Fruit fly (Drosophila melanogaster) whole organism, pupa: Measurements from ENCODE around the gene CG33795.
A peak's percentile ranks its signal among the peaks of the same experiment; 100 is the strongest.

Experiments
- CG10348 ChIP-seq: fragments of 200-800 bp; sonication (Bioruptor generic); IDR thresholded peaks from 2 replicates; pipeline ENCODE4 v1.3.6; 2022; ENCODE audit warnings: missing biosample characterization, missing genetic modification characterization
- CG12605 ChIP-seq: fragments of 200-800 bp; sonication (Bioruptor generic); IDR thresholded peaks from 2 replicates; pipeline ENCODE4 v1.3.6; 2022; ENCODE audit warnings: missing biosample characterization, missing genetic modification characterization
- CG13204 ChIP-seq: fragments of 200-800 bp; sonication (Bioruptor generic); optimal IDR thresholded peaks from 2 replicates; lab custom pipeline; 2018; ENCODE audit warnings: missing biosample characterization, mild to moderate bottlenecking, missing genetic modification characterization, moderate library complexity
- CG14655 ChIP-seq: fragments of 200-800 bp; sonication (Bioruptor generic); optimal IDR thresholded peaks from 3 replicates; lab custom pipeline; 2017; ENCODE audit warnings: mild to moderate bottlenecking, missing biosample characterization, missing genetic modification reagents, missing genetic modification characterization
- CG15710 ChIP-seq: fragments of 200-800 bp; sonication (Bioruptor generic); optimal IDR thresholded peaks from 2 replicates; lab custom pipeline; 2018; ENCODE audit warnings: missing biosample characterization, mild to moderate bottlenecking, missing genetic modification characterization, moderate library complexity
- CG17806 ChIP-seq: fragments of 200-800 bp; sonication (Bioruptor generic); optimal IDR thresholded peaks from 2 replicates; lab custom pipeline; 2018; ENCODE audit warnings: missing biosample characterization, mild to moderate bottlenecking, missing genetic modification characterization, moderate library complexity
- CG32121 ChIP-seq: fragments of 200-800 bp; sonication (Bioruptor generic); IDR thresholded peaks from 2 replicates; pipeline ENCODE4 v1.3.6; 2022; ENCODE audit warnings: missing biosample characterization, missing genetic modification characterization
- CG34367 ChIP-seq: fragments of 200-800 bp; sonication (Bioruptor generic); optimal IDR thresholded peaks from 2 replicates; lab custom pipeline; 2018; ENCODE audit warnings: missing biosample characterization, mild to moderate bottlenecking, missing genetic modification characterization
- CG4496 ChIP-seq: fragments of 200-800 bp; sonication (Bioruptor generic); IDR thresholded peaks from 3 replicates; pipeline ENCODE4 v1.3.6; 2022; ENCODE audit warnings: missing biosample characterization, missing genetic modification characterization
- CG8159 ChIP-seq: fragments of 200-800 bp; sonication (Bioruptor generic); optimal IDR thresholded peaks from 3 replicates; lab custom pipeline; 2018; ENCODE audit warnings: missing biosample characterization, mild to moderate bottlenecking, missing genetic modification characterization, moderate library complexity
- CG8301 ChIP-seq: fragments of 200-800 bp; sonication (Bioruptor generic); optimal IDR thresholded peaks from 2 replicates; lab custom pipeline; 2018; ENCODE audit warnings: missing biosample characterization, mild to moderate bottlenecking, missing genetic modification characterization
- CG9948 ChIP-seq: fragments of 200-800 bp; sonication (Bioruptor generic); optimal IDR thresholded peaks from 2 replicates; lab custom pipeline; 2018; ENCODE audit warnings: missing biosample characterization, mild to moderate bottlenecking, missing genetic modification characterization, moderate library complexity
- D1 ChIP-seq: fragments of 200-800 bp; sonication (Bioruptor generic); optimal IDR thresholded peaks from 2 replicates; lab custom pipeline; 2018; ENCODE audit warnings: missing biosample characterization, mild to moderate bottlenecking, missing genetic modification characterization, moderate library complexity
- EcR ChIP-seq: fragments of 200-800 bp; sonication (Bioruptor generic); optimal IDR thresholded peaks from 3 replicates; lab custom pipeline; 2019; ENCODE audit warnings: missing biosample characterization, missing genetic modification characterization, mild to moderate bottlenecking, moderate library complexity, missing genetic modification reagents
- Ets98B ChIP-seq: fragments of 200-800 bp; sonication (Bioruptor generic); IDR thresholded peaks from 2 replicates; pipeline ENCODE4 v1.3.6; 2022; ENCODE audit warnings: missing biosample characterization, missing genetic modification characterization
- Pif1A ChIP-seq: fragments of 200-800 bp; sonication (Bioruptor generic); optimal IDR thresholded peaks from 3 replicates; lab custom pipeline; 2016; ENCODE audit warnings: missing biosample characterization, missing genetic modification characterization
- Pif1B ChIP-seq: fragments of 200-800 bp; sonication (Bioruptor generic); optimal IDR thresholded peaks from 3 replicates; lab custom pipeline; 2016; ENCODE audit warnings: missing biosample characterization, missing genetic modification characterization
- Snoo ChIP-seq: fragments of 200-800 bp; sonication (Bioruptor generic); optimal IDR thresholded peaks from 3 replicates; lab custom pipeline; 2017; ENCODE audit warnings: missing biosample characterization, mild to moderate bottlenecking, missing genetic modification characterization, inconsistent platforms
- fd96Ca ChIP-seq: fragments of 200-800 bp; sonication (Bioruptor generic); IDR thresholded peaks from 3 replicates; pipeline ENCODE4 v1.3.6; 2022; ENCODE audit warnings: missing biosample characterization, missing genetic modification characterization
- gl ChIP-seq: fragments of 200-800 bp; sonication (Bioruptor generic); optimal IDR thresholded peaks from 2 replicates; lab custom pipeline; 2018; ENCODE audit warnings: missing biosample characterization, mild to moderate bottlenecking, missing genetic modification characterization
- rn ChIP-seq: fragments of 200-800 bp; sonication (Bioruptor generic); IDR thresholded peaks from 2 replicates; pipeline ENCODE4 v1.3.6; 2022; ENCODE audit warnings: missing biosample characterization, missing genetic modification characterization

CG33795 gene

DNA sequence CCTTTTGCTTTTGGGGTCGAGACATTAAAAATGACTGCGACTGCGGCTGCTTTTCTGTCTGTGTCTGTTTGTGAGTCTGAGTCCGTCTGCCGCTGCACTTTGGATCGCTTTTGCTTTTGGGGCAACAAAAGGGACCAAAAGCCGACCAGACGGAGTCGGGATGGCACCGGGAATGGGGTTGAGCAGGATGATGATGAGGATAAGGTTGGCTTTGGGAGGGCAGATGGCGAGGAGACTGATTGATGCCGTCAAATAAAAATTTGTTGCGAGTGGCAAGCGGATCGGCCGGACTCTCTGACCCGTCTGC is 18.7 kb upstream of the CG33795 start:
- 0 out of 3 replicates have a peak, but pooled peaks have one; percentile 15 for TF ChIP-seq fd96Ca (GFP tag; lab: Robert Waterston, UW)
- TF ChIP-seq rn (GFP tag; lab: Robert Waterston, UW): no peak
- peak; percentile 33 for TF ChIP-seq EcR
- peak; percentile 31 for TF ChIP-seq Snoo
- peak; percentile 81 for TF ChIP-seq CG13204

DNA sequence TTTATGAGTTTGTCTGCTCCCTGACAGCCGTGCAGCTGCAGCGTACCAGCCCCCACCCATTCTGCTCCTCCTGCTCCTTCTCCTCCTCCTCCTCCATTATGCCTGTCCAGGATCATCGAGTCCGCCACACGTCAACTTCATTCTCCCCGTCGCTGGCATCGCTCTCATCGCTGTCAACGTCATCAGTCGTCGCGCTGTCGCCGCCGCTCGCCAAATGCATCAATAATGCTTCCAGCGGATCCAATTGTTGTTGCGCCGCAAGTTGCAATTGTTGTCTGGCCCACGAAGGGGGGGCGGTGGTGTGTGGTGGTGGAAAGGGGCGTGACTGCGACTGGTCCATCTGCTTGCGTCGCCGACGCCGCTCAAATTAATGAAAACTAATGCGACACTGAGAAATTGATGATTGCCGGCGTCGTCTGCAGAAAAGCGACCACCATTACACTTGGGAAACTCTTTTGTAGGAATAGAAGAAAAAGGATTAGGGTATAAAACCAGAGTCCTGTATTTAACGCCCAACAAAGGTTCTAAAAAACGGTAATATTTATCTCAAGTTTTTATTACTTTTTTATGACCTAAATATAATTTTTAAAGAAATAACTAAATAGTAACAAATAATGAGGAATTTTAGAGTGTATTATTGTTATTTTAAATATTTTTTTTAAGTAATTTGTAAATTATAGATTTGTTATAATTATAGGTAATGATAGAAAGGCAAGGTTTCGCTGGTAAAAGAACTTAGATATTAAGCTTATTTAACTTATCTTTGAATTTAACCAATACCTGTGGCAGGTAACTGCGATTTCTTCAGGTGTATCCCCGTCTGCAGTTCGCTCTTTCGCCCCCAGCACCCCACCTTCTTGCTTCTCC is 18.1 kb upstream of the CG33795 start:
- peak; percentile 44 for TF ChIP-seq CG14655
- no peak for TF ChIP-seq CG12605
- peak; percentile 44 for TF ChIP-seq CG15710
- no peak for TF ChIP-seq CG8301 (tag; lab: Kevin White, UChicago)
- TF ChIP-seq CG32121: no peak
- no peak for TF ChIP-seq gl (tag; lab: Kevin White, UChicago)
- no peak for TF ChIP-seq CG34367 (tag; lab: Kevin White, UChicago)
- no peak for TF ChIP-seq Pif1B (GFP tag; lab: Kevin White, UChicago)
- TF ChIP-seq fd96Ca (GFP tag; lab: Robert Waterston, UW): no peak
- TF ChIP-seq EcR: peak; percentile 26
- TF ChIP-seq Pif1A (GFP tag; lab: Kevin White, UChicago): no peak
- peak; percentile 64 for TF ChIP-seq CG8159
- TF ChIP-seq CG17806 (tag; lab: Kevin White, UChicago): peak; percentile 57
- no peak for TF ChIP-seq Ets98B (GFP tag; lab: Robert Waterston, UW)
- TF ChIP-seq Snoo: peak; percentile 54
- TF ChIP-seq rn (GFP tag; lab: Robert Waterston, UW): no peak
- TF ChIP-seq CG13204: peak; percentile 90
- TF ChIP-seq CG4496 (GFP tag; lab: Robert Waterston, UW): no peak
- TF ChIP-seq CG9948 (tag; lab: Kevin White, UChicago): peak; percentile 51
- TF ChIP-seq CG10348: no peak
- TF ChIP-seq D1: no peak

DNA sequence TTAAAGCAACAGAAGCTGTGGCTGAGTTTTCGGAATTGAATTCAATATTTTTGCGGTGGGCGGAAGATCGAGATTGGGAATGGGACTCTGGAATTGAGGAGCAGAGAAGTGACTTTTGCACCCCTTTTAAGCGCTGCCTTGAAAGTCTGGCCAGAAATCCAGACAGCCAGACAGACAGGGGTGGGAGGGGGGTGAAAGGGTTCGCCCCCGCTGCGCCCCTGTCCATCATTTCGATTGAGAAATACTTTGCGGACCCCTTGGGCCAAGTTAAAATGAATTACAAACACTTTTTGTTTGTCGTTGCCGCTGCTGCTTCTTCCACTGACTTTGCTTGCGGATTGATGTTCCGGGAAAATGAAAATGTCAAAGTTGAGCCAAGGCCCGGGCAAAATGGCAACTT is 12.3 kb upstream of the CG33795 start:
- TF ChIP-seq D1 (no peak), CG12605 (no peak), Snoo (peak; percentile 10), CG10348 (no peak), CG34367 (tag; lab: Kevin White, UChicago) (no peak), Ets98B (GFP tag; lab: Robert Waterston, UW) (no peak), CG13204 (peak; percentile 15), Pif1A (GFP tag; lab: Kevin White, UChicago) (no peak), CG15710 (no peak)

DNA sequence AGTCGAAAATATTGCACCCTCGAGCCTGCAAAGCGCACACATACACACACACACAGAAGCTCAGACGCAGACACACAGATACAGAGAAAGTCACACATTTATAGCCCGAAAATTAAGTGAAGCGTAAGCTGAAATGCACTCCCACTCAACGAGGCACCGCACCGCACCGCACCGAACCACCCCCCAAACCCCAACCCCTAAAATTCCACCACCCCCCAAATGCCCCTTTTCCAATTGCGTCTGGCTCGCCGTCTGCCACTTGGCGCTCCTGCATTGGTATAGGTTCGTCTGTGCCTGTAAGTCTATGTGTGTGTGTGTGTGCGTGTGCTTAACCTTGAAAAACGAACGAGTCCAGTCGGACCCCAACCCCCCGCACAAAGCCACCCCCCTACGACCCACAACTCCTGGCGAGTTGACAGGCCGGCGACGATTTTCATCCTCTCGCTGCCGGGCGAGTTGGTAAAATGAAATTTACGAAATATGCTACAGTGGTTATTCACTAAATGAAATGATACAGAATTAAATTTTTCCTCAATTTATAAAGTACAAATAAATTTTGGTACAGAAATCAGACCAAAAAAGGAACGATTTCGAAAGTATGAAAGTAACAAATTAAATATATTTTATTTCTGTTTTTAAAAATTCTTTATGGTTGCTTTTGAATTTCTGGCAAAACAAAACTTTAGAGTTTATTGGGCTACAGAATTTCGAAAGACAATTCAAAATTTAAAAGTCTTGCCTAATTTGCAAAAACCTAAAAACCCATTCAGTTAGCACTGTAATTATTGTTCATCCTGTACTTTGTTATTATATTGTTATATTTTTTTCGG is 11.7 kb upstream of the CG33795 start:
- TF ChIP-seq CG15710: peak; percentile 19
- TF ChIP-seq CG10348: no peak
- peak; percentile 43 for TF ChIP-seq CG17806 (tag; lab: Kevin White, UChicago)
- peak; percentile 65 for TF ChIP-seq CG8159
- TF ChIP-seq EcR: no peak
- peak; percentile 40 for TF ChIP-seq Pif1A (GFP tag; lab: Kevin White, UChicago)
- peak; percentile 51 for TF ChIP-seq CG9948 (tag; lab: Kevin White, UChicago)
- no peak for TF ChIP-seq CG14655
- TF ChIP-seq CG13204: peak; percentile 75

dm6 chr3L:16181330-16181830 is 10.2 kb upstream of the CG33795 start:
- TF ChIP-seq fd96Ca (GFP tag; lab: Robert Waterston, UW) (peak; percentile 52; the same call in 1 of the 3 replicates), CG15710 (peak; percentile 75), CG8301 (tag; lab: Kevin White, UChicago) (peak; percentile 70), Ets98B (GFP tag; lab: Robert Waterston, UW) (peak; percentile 73), CG17806 (tag; lab: Kevin White, UChicago) (peak; percentile 87), CG4496 (GFP tag; lab: Robert Waterston, UW) (no peak; the same call in 2 of the 3 replicates), Pif1B (GFP tag; lab: Kevin White, UChicago) (peak; percentile 52), rn (GFP tag; lab: Robert Waterston, UW) (peak; percentile 41; the same call in 1 of the 2 replicates), Pif1A (GFP tag; lab: Kevin White, UChicago) (peak; percentile 57), EcR (peak; percentile 15), CG13204 (peak; percentile 92), CG34367 (tag; lab: Kevin White, UChicago) (peak; percentile 57), CG32121 (no peak; the same call in 1 of the 2 replicates), CG10348 (no peak), D1 (peak; percentile 94), CG9948 (tag; lab: Kevin White, UChicago) (peak; percentile 89), Snoo (peak; percentile 88), gl (tag; lab: Kevin White, UChicago) (peak; percentile 55), CG12605 (peak; percentile 41; the same call in 1 of the 2 replicates), CG8159 (peak; percentile 87), CG14655 (peak; percentile 85)

DNA sequence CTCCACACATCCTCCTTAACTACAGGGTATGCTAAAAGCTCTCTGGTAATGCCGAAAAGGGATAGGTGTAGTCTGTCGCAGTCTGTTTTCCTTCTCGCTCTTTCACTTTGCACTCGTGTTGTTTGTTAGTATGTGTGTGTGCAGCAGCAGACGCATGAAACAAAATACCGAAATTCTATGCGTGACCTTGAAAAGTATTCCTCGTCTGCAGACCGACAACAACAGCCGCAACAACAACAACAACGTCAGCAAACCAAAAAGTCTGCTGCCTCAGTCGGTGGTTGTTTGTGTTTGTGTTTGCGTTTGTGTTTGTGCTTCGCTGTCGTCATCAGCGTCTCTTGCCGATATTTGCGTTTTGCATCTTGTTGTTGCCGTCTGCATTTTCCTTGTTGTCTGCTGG is 7.3 kb upstream of the CG33795 start:
- TF ChIP-seq CG9948 (tag; lab: Kevin White, UChicago): no peak
- no peak for TF ChIP-seq CG15710
- no peak for TF ChIP-seq CG17806 (tag; lab: Kevin White, UChicago)
- no peak for TF ChIP-seq fd96Ca (GFP tag; lab: Robert Waterston, UW)
- TF ChIP-seq CG13204: peak; percentile 84
- no peak for TF ChIP-seq CG8301 (tag; lab: Kevin White, UChicago)
- TF ChIP-seq CG10348: no peak
- no peak for TF ChIP-seq Ets98B (GFP tag; lab: Robert Waterston, UW)
- no peak for TF ChIP-seq CG34367 (tag; lab: Kevin White, UChicago)
- no peak for TF ChIP-seq Pif1B (GFP tag; lab: Kevin White, UChicago)
- peak; percentile 11 for TF ChIP-seq Pif1A (GFP tag; lab: Kevin White, UChicago)
- TF ChIP-seq rn (GFP tag; lab: Robert Waterston, UW): no peak
- no peak for TF ChIP-seq CG8159
- TF ChIP-seq CG12605: no peak
- TF ChIP-seq CG4496 (GFP tag; lab: Robert Waterston, UW): no peak
- TF ChIP-seq Snoo: peak; percentile 79
- no peak for TF ChIP-seq CG14655
- TF ChIP-seq EcR: peak; percentile 74
- no peak for TF ChIP-seq CG32121
